Worm (Caenorhabditis elegans): ENCODE results near the gene srx-129.

The srx-129 gene

ce11 chrV:13840909-13841308 is 6.9 kb downstream of the srx-129 start, which contains the start of gene srx-17:
srx-17 (plus strand) TSS chrV:13841209.
- TF ChIP-seq spr-1 (tag; optimal IDR thresholded peaks at IDR 0.05) (no peak), nhr-237 (tag; optimal IDR thresholded peaks at IDR 0.05) (no peak), aly-2 (tag; optimal IDR thresholded peaks at IDR 0.05) (no peak), dmd-9 (GFP tag; IDR thresholded peaks at IDR 0.05) (no peak), ZK337.2 (GFP tag; IDR thresholded peaks at IDR 0.05) (no peak), daf-16 (GFP tag; optimal IDR thresholded peaks at IDR 0.05) (no peak), daf-16 (tag; optimal IDR thresholded peaks at IDR 0.05) (no peak)

- TF ChIP-seq pha-4 (GFP tag; IDR thresholded peaks at IDR 0.05) (no peak), pha-4 (tag; optimal IDR thresholded peaks at IDR 0.05) (no peak), ceh-20 (GFP tag; IDR thresholded peaks at IDR 0.05) (no peak), T26A8.4 (GFP tag; IDR thresholded peaks at IDR 0.05) (no peak), F44E2.7 (GFP tag; IDR thresholded peaks at IDR 0.05) (no peak), attf-4 (tag; optimal IDR thresholded peaks at IDR 0.05) (no peak), dpl-1 (GFP tag; optimal IDR thresholded peaks at IDR 0.05) (no peak), rbr-2 (tag; optimal IDR thresholded peaks at IDR 0.05) (no peak), nhr-25 (tag; optimal IDR thresholded peaks at IDR 0.05; ENCODE audit: borderline replicate concordance, insufficient read depth) (no peak), aha-1 (tag) (no peak), lin-1 (GFP tag; IDR thresholded peaks at IDR 0.05) (no peak), unc-62 (GFP tag; optimal IDR thresholded peaks at IDR 0.05 in 1 of 2) (no peak), unc-62 (tag; optimal IDR thresholded peaks at IDR 0.05) (no peak), vab-7 (GFP tag; IDR thresholded peaks at IDR 0.05) (no peak), mdl-1 (tag; optimal IDR thresholded peaks at IDR 0.05) (no peak), lim-7 (GFP tag; IDR thresholded peaks at IDR 0.05) (no peak)
Measured at ce11 chrV:13843147-13843546, 9.1 kb downstream of the srx-129 start, which contains the start of gene srx-130. srx-130 (plus strand) TSS chrV:13843447.

ce11 chrV:13845136-13845535 is 11.1 kb downstream of the srx-129 start, which contains the start of gene srx-131:
srx-131 (plus strand) TSS chrV:13845436.
- TF ChIP-seq ceh-28 (tag; optimal IDR thresholded peaks at IDR 0.05) (no peak), aha-1 (tag) (peak; percentile 33)

ce11 chrV:13848379-13848778 is 14.3 kb downstream of the srx-129 start, which contains the start of gene srx-133:
srx-133 (plus strand) TSS chrV:13848679.
- TF ChIP-seq spr-1 (tag; optimal IDR thresholded peaks at IDR 0.05) (no peak), dmd-8 (GFP tag; IDR thresholded peaks at IDR 0.05) (no peak), aha-1 (tag) (peak; percentile 48), daf-8 (GFP tag; IDR thresholded peaks at IDR 0.05) (no peak)

ce11 chrV:13850170-13850569 is 16.1 kb downstream of the srx-129 start, which contains the start of gene hpx-2:
hpx-2 (plus strand) TSS chrV:13850470.
- no peak for TF ChIP-seq ceh-82 (tag; optimal IDR thresholded peaks at IDR 0.05)
- TF ChIP-seq F44E2.7 (GFP tag; IDR thresholded peaks at IDR 0.05): no peak
- TF ChIP-seq mes-2 (tag; optimal IDR thresholded peaks at IDR 0.05; ENCODE audit: poor library complexity, severe bottlenecking): no peak
- TF ChIP-seq daf-16 (GFP tag; optimal IDR thresholded peaks at IDR 0.05): no peak
- TF ChIP-seq daf-16 (tag; optimal IDR thresholded peaks at IDR 0.05): no peak

ce11 chrV:13854306-13854705 is 20.3 kb downstream of the srx-129 start, which contains the start of gene ttr-21:
ttr-21 (minus strand) TSS chrV:13854405.
- TF ChIP-seq dmd-8 (GFP tag; IDR thresholded peaks at IDR 0.05) (no peak), egl-27 (tag; optimal IDR thresholded peaks at IDR 0.05) (no peak), mes-2 (tag; optimal IDR thresholded peaks at IDR 0.05; ENCODE audit: poor library complexity, severe bottlenecking) (no peak), arid-1 (GFP tag; conservative IDR thresholded peaks at IDR 0.05) (no peak), snpc-1.2 (GFP tag; IDR thresholded peaks at IDR 0.05) (no peak), snpc-4 (tag; optimal IDR thresholded peaks at IDR 0.05) (no peak), dmd-9 (GFP tag; IDR thresholded peaks at IDR 0.05) (no peak), nhr-77 (tag; optimal IDR thresholded peaks at IDR 0.05) (no peak), nhr-76 (tag; optimal IDR thresholded peaks at IDR 0.05) (no peak), saeg-2 (GFP tag; IDR thresholded peaks at IDR 0.05) (no peak), hlh-30 (tag; optimal IDR thresholded peaks at IDR 0.05; ENCODE audit: insufficient read depth) (no peak), gei-8 (GFP tag; optimal IDR thresholded peaks at IDR 0.05) (no peak)
